Fruit fly (Drosophila melanogaster) whole organism, embryonic: ENCODE measurements around the gene CG9044.

ENCODE experiments used
- Awh ChIP-seq: fragments of 200-800 bp; sonication (Bioruptor generic); IDR thresholded peaks from 2 replicates; pipeline ENCODE4, ENCODE4 v1.3.6; 2022; ENCODE audit warnings: missing biosample characterization, missing genetic modification characterization
- Bteb2 ChIP-seq: fragments of 200-800 bp; sonication (Bioruptor generic); optimal IDR thresholded peaks from 2 replicates; lab custom pipeline; 2016; ENCODE audit warnings: missing biosample characterization, missing genetic modification characterization
- CG11247 ChIP-seq: fragments of 200-800 bp; sonication (Bioruptor generic); IDR thresholded peaks from 2 replicates; pipeline ENCODE4 v1.3.6; 2022; ENCODE audit warnings: missing biosample characterization, missing genetic modification characterization
- CG12299 ChIP-seq: fragments of 200-800 bp; sonication (Bioruptor generic); optimal IDR thresholded peaks from 2 replicates; lab custom pipeline; 2018; ENCODE audit warnings: missing biosample characterization, mild to moderate bottlenecking, missing genetic modification characterization
- CG12391 ChIP-seq: fragments of 200-800 bp; sonication (Bioruptor generic); optimal IDR thresholded peaks from 3 replicates; lab custom pipeline; 2018; ENCODE audit warnings: missing biosample characterization, mild to moderate bottlenecking, missing genetic modification characterization, moderate library complexity
- CG14014 ChIP-seq: fragments of 200-800 bp; sonication (Bioruptor generic); IDR thresholded peaks from 2 replicates; pipeline ENCODE4 v1.3.6; 2022; ENCODE audit warnings: missing biosample characterization, missing genetic modification characterization
- CG14441 ChIP-seq: fragments of 200-800 bp; sonication (Bioruptor generic); IDR thresholded peaks from 2 replicates; pipeline ENCODE4 v1.3.6; 2022; ENCODE audit warnings: missing biosample characterization, missing genetic modification characterization
- CG14667 ChIP-seq: fragments of 200-800 bp; sonication (Bioruptor generic); IDR thresholded peaks from 2 replicates; pipeline ENCODE4 v1.3.6; 2022; ENCODE audit warnings: missing biosample characterization, missing genetic modification characterization
- CG15601 ChIP-seq: fragments of 200-800 bp; sonication (Bioruptor generic); optimal IDR thresholded peaks from 3 replicates; lab custom pipeline; 2019; ENCODE audit warnings: missing biosample characterization, mild to moderate bottlenecking, missing genetic modification characterization, moderate library complexity
- CG16815 ChIP-seq: fragments of 200-800 bp; sonication (Bioruptor generic); optimal IDR thresholded peaks from 3 replicates; lab custom pipeline; 2017; ENCODE audit warnings: missing biosample characterization, mild to moderate bottlenecking, missing genetic modification characterization
- CG17186 ChIP-seq: fragments of 200-800 bp; sonication (Bioruptor generic); optimal IDR thresholded peaks from 3 replicates; lab custom pipeline; 2017; ENCODE audit warnings: missing biosample characterization, missing genetic modification reagents, missing genetic modification characterization
- CG17568 ChIP-seq: fragments of 200-800 bp; sonication (Bioruptor generic); optimal IDR thresholded peaks from 2 replicates; lab custom pipeline; 2018; ENCODE audit warnings: missing biosample characterization, mild to moderate bottlenecking, missing genetic modification characterization, moderate library complexity
- CG17802 ChIP-seq: fragments of 200-800 bp; sonication (Bioruptor generic); optimal IDR thresholded peaks from 2 replicates; lab custom pipeline; 2018; ENCODE audit warnings: missing biosample characterization, mild to moderate bottlenecking, missing genetic modification characterization, moderate library complexity
- CG17912 ChIP-seq: fragments of 200-800 bp; sonication (Bioruptor generic); optimal IDR thresholded peaks from 2 replicates; lab custom pipeline; 2018; ENCODE audit warnings: missing biosample characterization, mild to moderate bottlenecking, missing genetic modification characterization
- CG18476 ChIP-seq: fragments of 200-800 bp; sonication (Bioruptor generic); optimal IDR thresholded peaks from 2 replicates; lab custom pipeline; 2016; ENCODE audit warnings: missing biosample characterization, mild to moderate bottlenecking, missing genetic modification characterization
- CG2120 ChIP-seq: fragments of 200-800 bp; sonication (Bioruptor generic); optimal IDR thresholded peaks from 3 replicates; lab custom pipeline; 2016; ENCODE audit warnings: missing biosample characterization, missing genetic modification characterization
- CG2678 ChIP-seq: fragments of 200-800 bp; sonication (Bioruptor generic); optimal IDR thresholded peaks from 3 replicates; lab custom pipeline; 2019; ENCODE audit warnings: missing biosample characterization, mild to moderate bottlenecking, missing genetic modification characterization, moderate library complexity
- CG2889 ChIP-seq: fragments of 200-800 bp; sonication (Bioruptor generic); IDR thresholded peaks from 3 replicates; pipeline ENCODE4 v1.3.6; 2022; ENCODE audit warnings: missing biosample characterization, missing genetic modification characterization
- CG32532 ChIP-seq: fragments of 200-800 bp; sonication (Bioruptor generic); IDR thresholded peaks from 2 replicates; pipeline ENCODE4 v1.3.6; 2022; ENCODE audit warnings: missing biosample characterization, missing genetic modification characterization
- CG34422 ChIP-seq: fragments of 200-800 bp; sonication (Bioruptor generic); IDR thresholded peaks from 3 replicates; pipeline ENCODE4 v1.3.6; 2022; ENCODE audit warnings: missing biosample characterization, missing genetic modification characterization
- CG43689 ChIP-seq: fragments of 200-800 bp; sonication (Bioruptor generic); IDR thresholded peaks from 2 replicates; pipeline ENCODE4 v1.3.6; 2022; ENCODE audit warnings: missing biosample characterization, missing genetic modification characterization
- CG5245 ChIP-seq: fragments of 200-800 bp; sonication (Bioruptor generic); optimal IDR thresholded peaks from 3 replicates; lab custom pipeline; 2016; ENCODE audit warnings: missing biosample characterization, missing genetic modification characterization
- CG6175 ChIP-seq: fragments of 200-800 bp; sonication (Bioruptor generic); IDR thresholded peaks from 3 replicates; pipeline ENCODE4 v1.3.6; 2022; ENCODE audit warnings: missing biosample characterization, missing genetic modification characterization
- CG6654 ChIP-seq: fragments of 200-800 bp; sonication (Bioruptor generic); optimal IDR thresholded peaks from 2 replicates; lab custom pipeline; 2017; ENCODE audit warnings: missing biosample characterization, mild to moderate bottlenecking, missing genetic modification characterization
- Dek ChIP-seq: fragments of 200-800 bp; sonication (Bioruptor generic); optimal IDR thresholded peaks from 3 replicates; lab custom pipeline; 2019; ENCODE audit warnings: missing biosample characterization, mild to moderate bottlenecking, missing genetic modification characterization, moderate library complexity
- Dfd ChIP-seq, 2 experiments: fragments of >200 bp; optimal IDR thresholded peaks; 2 replicates each; lab custom pipeline; 2017; ENCODE audit warnings: missing biosample characterization in 2 of 2, missing genetic modification characterization in 2 of 2
- Doc3 ChIP-seq: fragments of 200-800 bp; sonication (Bioruptor generic); IDR thresholded peaks from 3 replicates; pipeline ENCODE4 v1.3.6; 2022; ENCODE audit warnings: missing biosample characterization, missing genetic modification characterization; ENCODE audit not compliant: partially characterized antibody
- Ets65A ChIP-seq: fragments of 200-800 bp; sonication (Bioruptor generic); peaks from one replicate; lab custom pipeline; 2016; ENCODE audit warnings: missing biosample characterization, missing genetic modification characterization
- HmgD ChIP-seq: fragments of 200-800 bp; sonication (Bioruptor generic); optimal IDR thresholded peaks from 3 replicates; lab custom pipeline; 2016; ENCODE audit warnings: missing biosample characterization, missing genetic modification characterization
- Ptx1 ChIP-seq: fragments of 200-800 bp; sonication (Bioruptor generic); IDR thresholded peaks from 2 replicates; pipeline ENCODE4 v1.3.6; 2022; ENCODE audit warnings: missing biosample characterization, missing genetic modification characterization
- Tbp ChIP-seq: fragments of >200 bp; optimal IDR thresholded peaks from 2 replicates; lab custom pipeline; 2018; ENCODE audit warnings: missing biosample characterization, missing genetic modification characterization
- YL-1 ChIP-seq: fragments of 200-800 bp; sonication (Bioruptor generic); optimal IDR thresholded peaks from 3 replicates; lab custom pipeline; 2017; ENCODE audit warnings: missing biosample characterization, mild to moderate bottlenecking, missing genetic modification characterization
- aop ChIP-seq: fragments of 200-800 bp; sonication (Bioruptor generic); IDR thresholded peaks from 2 replicates; pipeline ENCODE4 v1.3.6; 2022; ENCODE audit warnings: missing biosample characterization, missing genetic modification characterization
- cato ChIP-seq: fragments of 200-800 bp; sonication (Bioruptor generic); optimal IDR thresholded peaks from 2 replicates; lab custom pipeline; 2016; ENCODE audit warnings: missing biosample characterization, missing genetic modification characterization, borderline replicate concordance
- dan ChIP-seq: fragments of 200-800 bp; sonication (Bioruptor generic); IDR thresholded peaks from 2 replicates; pipeline ENCODE4 v1.3.6; 2022; ENCODE audit warnings: missing biosample characterization, missing genetic modification characterization
- dati ChIP-seq: fragments of 200-800 bp; sonication (Bioruptor generic); IDR thresholded peaks from 2 replicates; pipeline ENCODE4 v1.3.6; 2022; ENCODE audit warnings: missing biosample characterization, missing genetic modification characterization
- dpn ChIP-seq, 2 experiments: fragments of 200-800 bp; sonication (Bioruptor generic); optimal IDR thresholded peaks; 3 replicates each; lab custom pipeline; 2016; ENCODE audit warnings: missing biosample characterization in 2 of 2, missing genetic modification characterization in 2 of 2
- fd3F ChIP-seq: fragments of 200-800 bp; sonication (Bioruptor generic); optimal IDR thresholded peaks from 2 replicates; lab custom pipeline; 2018; ENCODE audit warnings: missing biosample characterization, mild to moderate bottlenecking, missing genetic modification characterization, moderate library complexity
- gt ChIP-seq: fragments of 200-800 bp; sonication (Bioruptor generic); IDR thresholded peaks from 2 replicates; pipeline ENCODE4 v1.3.6; 2022; ENCODE audit warnings: missing biosample characterization, missing genetic modification characterization
- hth ChIP-seq: fragments of >200 bp; optimal IDR thresholded peaks from 2 replicates; lab custom pipeline; 2017; ENCODE audit warnings: inconsistent platforms
- kni ChIP-seq: fragments of 200-800 bp; sonication (Bioruptor generic); optimal IDR thresholded peaks from 3 replicates; lab custom pipeline; 2017; ENCODE audit warnings: mild to moderate bottlenecking, missing biosample characterization, missing genetic modification reagents, missing genetic modification characterization
- pan ChIP-seq, 4 experiments: fragments of >200 bp in 3 of 4; fragments of 200-800 bp in 1 of 4; sonication (Bioruptor generic) in 1 of 4; optimal IDR thresholded peaks in 3 of 4; IDR thresholded peaks in 1 of 4; 2 replicates each; pipeline versions ENCODE4 v1.3.6 to Lab custom; 2017 to 2022; ENCODE audit warnings: missing biosample characterization in 2 of 4, missing genetic modification characterization in 2 of 4, mixed read lengths in 1 of 4
- psq ChIP-seq: fragments of 200-800 bp; sonication (Bioruptor generic); optimal IDR thresholded peaks from 2 replicates; lab custom pipeline; 2017; ENCODE audit warnings: missing biosample characterization, missing genetic modification characterization
- pum ChIP-seq: fragments of 200-800 bp; sonication (Bioruptor generic); optimal IDR thresholded peaks from 2 replicates; lab custom pipeline; 2016; ENCODE audit warnings: missing biosample characterization, missing genetic modification characterization
- ro ChIP-seq: fragments of 200-800 bp; sonication (Bioruptor generic); IDR thresholded peaks from 2 replicates; pipeline ENCODE4 v1.3.6; 2022; ENCODE audit warnings: missing biosample characterization, missing genetic modification characterization
- schlank ChIP-seq: fragments of 200-800 bp; sonication (Bioruptor generic); optimal IDR thresholded peaks from 2 replicates; lab custom pipeline; 2018; ENCODE audit warnings: missing biosample characterization, mild to moderate bottlenecking, missing genetic modification characterization
- sisA ChIP-seq: fragments of 200-800 bp; sonication (Bioruptor generic); IDR thresholded peaks from 2 replicates; pipeline ENCODE4 v1.3.6; 2022; ENCODE audit warnings: missing biosample characterization, missing genetic modification characterization
- ssp ChIP-seq: fragments of 200-800 bp; sonication (Bioruptor generic); IDR thresholded peaks from 2 replicates; pipeline ENCODE4 v1.3.6; 2022; ENCODE audit warnings: missing biosample characterization, missing genetic modification characterization
- tgo ChIP-seq: fragments of 200-800 bp; sonication (Bioruptor generic); IDR thresholded peaks from 3 replicates; pipeline ENCODE4 v1.3.6; 2022; ENCODE audit warnings: missing biosample characterization, missing genetic modification characterization

The CG9044 gene

DNA sequence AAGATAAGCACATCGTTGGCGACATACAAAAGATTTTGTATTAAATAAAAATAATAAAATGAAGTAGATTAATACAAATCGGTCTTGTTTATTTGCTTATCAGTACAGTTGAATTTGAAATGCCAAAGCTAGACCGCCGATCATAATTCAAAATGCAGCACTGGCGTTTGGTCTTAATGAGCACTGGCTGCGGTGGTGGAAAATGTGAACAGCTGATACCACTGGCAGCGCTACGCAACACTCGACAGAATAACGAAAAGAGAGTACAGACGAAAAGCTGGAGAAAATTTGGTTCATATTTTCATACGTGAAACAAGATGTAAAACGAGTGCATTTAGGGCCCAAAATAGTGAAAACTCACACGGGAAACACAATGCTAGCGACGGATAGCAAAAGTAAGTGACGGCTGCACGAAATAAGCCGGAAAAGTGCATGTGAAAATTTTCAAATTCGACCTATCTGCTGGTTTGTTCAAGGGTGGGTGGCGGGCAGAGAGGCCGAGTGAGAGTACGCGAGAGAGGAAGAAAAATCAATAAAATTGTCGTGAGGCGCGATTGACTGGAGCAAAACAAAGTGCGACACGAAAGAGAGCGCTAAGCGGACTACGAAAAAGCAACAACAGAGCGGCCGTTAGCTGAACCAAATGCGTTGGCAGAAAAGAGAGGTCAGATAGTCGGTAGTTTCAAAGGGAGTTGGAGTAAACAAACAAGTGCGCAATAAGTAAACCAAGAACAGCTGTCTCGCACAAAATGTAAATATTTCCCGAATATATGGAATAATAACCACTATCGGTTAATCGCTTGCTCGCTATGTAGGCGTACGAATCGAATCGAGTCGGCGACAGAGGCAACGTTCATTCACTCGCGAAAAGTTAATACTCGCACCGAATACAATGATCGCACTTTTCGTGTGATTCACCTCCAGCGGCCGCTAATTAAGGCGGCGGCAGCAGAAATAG, 42.1 kb upstream of the CG9044 start, which contains the start of gene bchs (continued):
- TF ChIP-seq CG6175 (GFP tag; lab: Robert Waterston, UW) (no peak), dpn (GFP tag; optimal IDR thresholded peaks at IDR 0.05; lab: Kevin White, UChicago) (peak; percentile 74 to 83), CG32532 (GFP tag; lab: Robert Waterston, UW) (peak; percentile 42; the same call in 1 of the 2 replicates), CG2889 (GFP tag; lab: Robert Waterston, UW) (no peak), CG17802 (peak; percentile 62), CG16815 (GFP tag; lab: Kevin White, UChicago) (no peak), ro (no peak), CG18476 (GFP tag; lab: Kevin White, UChicago) (peak; percentile 71), CG6654 (peak; percentile 36), dan (no peak), HmgD (GFP tag; lab: Kevin White, UChicago) (peak; percentile 64), ssp (no peak), CG15601 (tag; lab: Kevin White, UChicago) (peak; percentile 97), Dek (tag; lab: Kevin White, UChicago) (peak; percentile 77), CG14441 (GFP tag; lab: Robert Waterston, UW) (peak; percentile 60; the same call in 1 of the 2 replicates), hth (lab: Kevin White, UChicago) (no peak), aop (no peak), Doc3 (GFP tag; lab: Robert Waterston, UW) (peak; percentile 49), Bteb2 (peak; percentile 79), CG17568 (GFP tag; lab: Kevin White, UChicago) (no peak), pum (GFP tag; lab: Kevin White, UChicago) (peak; percentile 39), CG43689 (peak; percentile 49; the same call in 1 of the 2 replicates), CG17912 (GFP tag; lab: Kevin White, UChicago) (peak; percentile 92), gt (GFP tag; lab: Robert Waterston, UW) (no peak), CG2678 (tag; lab: Kevin White, UChicago) (peak; percentile 90), tgo (GFP tag; lab: Robert Waterston, UW) (peak; percentile 64; the same call in 2 of the 3 replicates), psq (GFP tag; lab: Kevin White, UChicago) (peak; percentile 97), cato (GFP tag; lab: Kevin White, UChicago) (peak; percentile 74), CG2120 (peak; percentile 67), CG34422 (GFP tag; lab: Robert Waterston, UW) (peak; percentile 83; the same call in 2 of the 3 replicates), CG17186 (peak; percentile 67), CG14667 (GFP tag; lab: Robert Waterston, UW) (no peak), Dfd (GFP tag; optimal IDR thresholded peaks at IDR 0.05; lab: Kevin White, UChicago) (no peak), Awh (peak; percentile 96), schlank (tag; lab: Kevin White, UChicago) (peak; percentile 95), CG12391 (tag; lab: Kevin White, UChicago) (peak; percentile 57), CG14014 (GFP tag; lab: Robert Waterston, UW) (peak; percentile 76; the same call in 1 of the 2 replicates), dati (GFP tag; lab: Robert Waterston, UW) (no peak), kni (GFP tag; lab: Kevin White, UChicago) (peak; percentile 99), CG11247 (GFP tag; lab: Robert Waterston, UW) (peak; percentile 78), YL-1 (GFP tag; lab: Kevin White, UChicago) (peak; percentile 95), pan (optimal IDR thresholded peaks at IDR 0.05; lab: Kevin White, UChicago) (peak in 1 of 2 experiments; percentile 2), pan (GFP tag; optimal IDR thresholded peaks at IDR 0.05 in 1 of 2, IDR thresholded peaks at IDR 0.05 in 1 of 2) (peak in 1 of 2 experiments; percentile 94), CG12299 (peak; percentile 91), CG5245 (GFP tag; lab: Kevin White, UChicago) (peak; percentile 75), Ptx1 (GFP tag; lab: Robert Waterston, UW) (0 out of 2 replicates have a peak, but pooled peaks have one; percentile 23), Tbp (GFP tag; lab: Kevin White, UChicago) (no peak), sisA (GFP tag; lab: Robert Waterston, UW) (no peak), fd3F (GFP tag; lab: Kevin White, UChicago) (no peak), Ets65A (GFP tag; lab: Kevin White, UChicago) (peak; percentile 90)
